Worm (Caenorhabditis elegans): ENCODE measurements around the gene tomm-40.

Gene tomm-40

DNA sequence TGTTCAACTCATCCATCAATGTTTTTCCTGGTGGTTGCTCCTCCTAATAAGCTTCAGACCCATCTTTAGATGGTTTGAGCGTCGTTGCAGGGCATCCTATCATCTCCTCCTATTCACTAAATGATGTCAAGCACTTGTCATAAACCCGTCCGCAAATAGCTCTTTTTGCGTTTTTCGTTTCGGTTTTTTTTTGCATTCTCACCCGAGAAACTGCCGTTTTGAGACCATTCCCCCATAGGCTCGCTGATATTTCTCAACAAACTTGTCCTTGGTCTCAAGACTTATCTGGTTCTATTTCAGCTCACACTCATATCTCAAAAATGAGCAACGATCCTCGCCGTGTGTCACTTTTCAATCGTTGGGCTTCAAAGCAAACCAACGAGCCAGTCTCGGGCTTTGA is 13.0 kb downstream of the tomm-40 start, which contains the start of gene cal-2:
Gene cal-2 (plus strand): TSS at position 301 of the 400 bp plus-strand sequence.
- TF ChIP-seq nhr-42 (GFP tag; IDR thresholded peaks at IDR 0.05): no peak
- TF ChIP-seq mep-1 (tag; optimal IDR thresholded peaks at IDR 0.05): no peak
- no peak for TF ChIP-seq nhr-237 (tag; optimal IDR thresholded peaks at IDR 0.05)
- TF ChIP-seq unc-130 (GFP tag; optimal IDR thresholded peaks at IDR 0.05): no peak
- no peak for TF ChIP-seq R02D3.7 (tag; optimal IDR thresholded peaks at IDR 0.05)
- TF ChIP-seq vab-7 (GFP tag; IDR thresholded peaks at IDR 0.05): no peak
- TF ChIP-seq mxl-2 (GFP tag; conservative IDR thresholded peaks at IDR 0.05): no peak
- TF ChIP-seq mes-2 (tag; optimal IDR thresholded peaks at IDR 0.05; ENCODE audit: poor library complexity, severe bottlenecking): no peak
- no peak for TF ChIP-seq lin-39 (tag; optimal IDR thresholded peaks at IDR 0.05)
- TF ChIP-seq ceh-28 (tag; optimal IDR thresholded peaks at IDR 0.05): no peak
- TF ChIP-seq ces-1 (GFP tag; optimal IDR thresholded peaks at IDR 0.05): no peak
- TF ChIP-seq mxl-3 (GFP tag; optimal IDR thresholded peaks at IDR 0.05): no peak
- no peak for TF ChIP-seq Y48G9A.11 (GFP tag; IDR thresholded peaks at IDR 0.05)

DNA sequence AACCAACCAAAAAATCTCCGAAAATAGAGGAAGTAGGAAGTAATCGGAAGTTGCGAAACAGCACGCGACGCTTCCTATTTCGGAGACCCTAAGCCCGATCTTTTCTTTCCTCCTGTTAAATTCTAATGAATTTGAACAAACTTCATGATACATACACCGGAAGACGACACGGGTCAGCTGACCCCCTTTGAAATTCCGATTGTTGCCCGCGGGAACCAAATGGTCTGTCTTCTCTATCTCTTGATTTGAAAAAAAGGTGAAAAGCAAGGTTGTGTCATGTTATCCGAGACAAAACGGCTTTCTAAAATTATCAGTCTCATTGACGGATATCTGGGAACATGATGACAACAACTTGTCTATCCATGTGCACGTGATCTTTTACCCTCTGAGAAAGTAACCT is 14.3 kb downstream of the tomm-40 start:
- TF ChIP-seq hlh-30 (tag; optimal IDR thresholded peaks at IDR 0.05; ENCODE audit: insufficient read depth) (peak; percentile 37), aha-1 (tag) (peak; percentile 79), unc-62 (GFP tag; optimal IDR thresholded peaks at IDR 0.05 in 1 of 2) (peak in 1 of 2 experiments; percentile 93), unc-62 (tag; optimal IDR thresholded peaks at IDR 0.05) (no peak), mxl-3 (GFP tag; optimal IDR thresholded peaks at IDR 0.05) (no peak), vab-7 (GFP tag; IDR thresholded peaks at IDR 0.05) (no peak), daf-16 (GFP tag; optimal IDR thresholded peaks at IDR 0.05) (peak in 1 of 2 experiments; percentile 32), daf-16 (tag; optimal IDR thresholded peaks at IDR 0.05) (no peak), hlh-11 (tag; optimal IDR thresholded peaks at IDR 0.05) (peak; percentile 22), nhr-28 (tag; optimal IDR thresholded peaks at IDR 0.05) (peak; percentile 2), nhr-11 (tag; optimal IDR thresholded peaks at IDR 0.05) (peak; percentile 46), lsy-2 (tag; optimal IDR thresholded peaks at IDR 0.05) (peak in 1 of 2 experiments; percentile 13)

DNA sequence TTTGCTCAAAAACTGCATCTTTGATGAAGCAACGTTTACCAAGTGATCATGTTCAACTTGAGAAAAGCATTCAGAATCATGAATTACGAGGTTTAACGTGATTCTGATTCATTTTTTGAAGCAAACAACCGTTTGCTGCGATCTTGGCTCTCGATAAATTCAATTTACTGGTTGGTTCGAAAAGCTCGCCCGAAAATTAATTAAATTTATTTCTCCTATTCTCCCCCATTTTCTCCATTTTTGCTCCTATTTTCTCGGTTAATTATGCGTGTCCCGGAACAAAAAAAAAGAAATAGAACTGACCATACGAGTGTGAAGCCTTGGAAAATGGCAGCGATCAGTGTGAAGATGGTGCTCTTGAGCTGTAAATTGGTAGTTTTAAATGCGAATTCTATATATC is 16.5 kb downstream of the tomm-40 start:
- TF ChIP-seq saeg-2 (GFP tag; IDR thresholded peaks at IDR 0.05): no peak
- no peak for TF ChIP-seq cey-2 (tag; optimal IDR thresholded peaks at IDR 0.05; ENCODE audit: borderline replicate concordance, insufficient read depth)
- no peak for TF ChIP-seq duxl-1 (tag; optimal IDR thresholded peaks at IDR 0.05; ENCODE audit: poor library complexity)
- TF ChIP-seq nhr-6 (tag; optimal IDR thresholded peaks at IDR 0.05): no peak
- no peak for TF ChIP-seq unc-39 (tag; optimal IDR thresholded peaks at IDR 0.05)
- no peak for TF ChIP-seq madf-5 (GFP tag; IDR thresholded peaks at IDR 0.05)
- TF ChIP-seq dve-1 (tag; optimal IDR thresholded peaks at IDR 0.05; ENCODE audit: insufficient read depth): no peak
- TF ChIP-seq zfp-3 (GFP tag; conservative IDR thresholded peaks at IDR 0.05): no peak
- TF ChIP-seq gei-8 (GFP tag; optimal IDR thresholded peaks at IDR 0.05): no peak
- no peak for TF ChIP-seq nhr-28 (tag; optimal IDR thresholded peaks at IDR 0.05)
- no peak for TF ChIP-seq zip-11 (GFP tag; IDR thresholded peaks at IDR 0.05)
- no peak for TF ChIP-seq T20F7.1 (GFP tag; optimal IDR thresholded peaks at IDR 0.05)
- no peak for TF ChIP-seq aha-1 (tag)
- TF ChIP-seq zip-2 (tag; optimal IDR thresholded peaks at IDR 0.05): no peak
- no peak for TF ChIP-seq nhr-76 (tag; optimal IDR thresholded peaks at IDR 0.05)
- no peak for TF ChIP-seq lsy-2 (tag; optimal IDR thresholded peaks at IDR 0.05)
- TF ChIP-seq daf-16 (GFP tag; optimal IDR thresholded peaks at IDR 0.05): no peak
- no peak for TF ChIP-seq daf-16 (tag; optimal IDR thresholded peaks at IDR 0.05)
- TF ChIP-seq ceh-44 (GFP tag; IDR thresholded peaks at IDR 0.05): no peak
- TF ChIP-seq lin-29 (GFP tag; IDR thresholded peaks at IDR 0.05): no peak

Measured in whole organism, L4 larva.